Worm (Caenorhabditis elegans) whole organism, L3 larva: ENCODE measurements around the gene idpc-5.
A peak's percentile ranks its signal among the peaks of the same experiment; 100 is the strongest.

Experiments
- R02D3.7 ChIP-seq: fragments of 150-350 bp; optimal IDR thresholded peaks from 2 replicates; lab custom pipeline; 2014; ENCODE audit warnings: missing biosample characterization, missing genetic modification characterization
- ZK546.5 ChIP-seq: sonication (generic microtip); optimal IDR thresholded peaks from 2 replicates; lab custom pipeline; 2017; ENCODE audit warnings: missing biosample characterization, missing genetic modification characterization
- ama-1 ChIP-seq: fragments of 150-350 bp; optimal IDR thresholded peaks from 2 replicates; lab custom pipeline; 2018
- ceh-28 ChIP-seq: fragments of 150-350 bp; optimal IDR thresholded peaks from 2 replicates; lab custom pipeline; 2014; ENCODE audit warnings: missing biosample characterization, missing genetic modification reagents, missing genetic modification characterization
- ceh-82 ChIP-seq: fragments of 150-350 bp; optimal IDR thresholded peaks from 2 replicates; lab custom pipeline; 2014; ENCODE audit warnings: missing biosample characterization, missing genetic modification characterization
- ceh-9 ChIP-seq: sonication (generic microtip); optimal IDR thresholded peaks from 2 replicates; lab custom pipeline; 2018; ENCODE audit warnings: missing biosample characterization, missing genetic modification characterization
- daf-12 ChIP-seq: fragments of 150-350 bp; optimal IDR thresholded peaks from 2 replicates; lab custom pipeline; 2014; ENCODE audit warnings: missing biosample characterization, missing genetic modification reagents, missing genetic modification characterization
- egl-5 ChIP-seq: fragments of 150-350 bp; optimal IDR thresholded peaks from 2 replicates; lab custom pipeline; 2017; ENCODE audit warnings: missing biosample characterization, missing genetic modification reagents, missing genetic modification characterization, inconsistent platforms
- elt-1 ChIP-seq: fragments of 150-350 bp; optimal IDR thresholded peaks from 2 replicates; lab custom pipeline; 2014; ENCODE audit warnings: missing biosample characterization, missing genetic modification characterization
- elt-3 ChIP-seq, 3 experiments: fragments of 150-350 bp in 1 of 3; sonication (generic microtip) in 2 of 3; optimal IDR thresholded peaks; 2 replicates in 2 of 3; 4 replicates in 1 of 3; lab custom pipeline; 2014 to 2017; ENCODE audit warnings: missing biosample characterization in 3 of 3, missing genetic modification characterization in 3 of 3
- eor-1 ChIP-seq, 2 experiments: fragments of 150-350 bp; optimal IDR thresholded peaks; 2 replicates each; lab custom pipeline; 2014 to 2018; ENCODE audit warnings: missing biosample characterization in 2 of 2, missing genetic modification characterization in 2 of 2
- fkh-10 ChIP-seq: sonication (generic microtip); optimal IDR thresholded peaks from 2 replicates; lab custom pipeline; 2017; ENCODE audit warnings: missing biosample characterization, missing genetic modification reagents, missing genetic modification characterization
- fkh-2 ChIP-seq: fragments of 150-350 bp; optimal IDR thresholded peaks from 2 replicates; lab custom pipeline; 2014; ENCODE audit warnings: missing biosample characterization, missing genetic modification reagents, missing genetic modification characterization
- fos-1 ChIP-seq: fragments of 150-350 bp; optimal IDR thresholded peaks from 2 replicates; lab custom pipeline; 2014; ENCODE audit warnings: missing biosample characterization, missing genetic modification characterization
- jun-1 ChIP-seq: fragments of 150-350 bp; optimal IDR thresholded peaks from 2 replicates; lab custom pipeline; 2014; ENCODE audit warnings: missing biosample characterization, missing genetic modification reagents, missing genetic modification characterization
- lin-15B ChIP-seq: fragments of 150-350 bp; optimal IDR thresholded peaks from 2 replicates; lab custom pipeline; 2014; ENCODE audit warnings: missing biosample characterization, missing genetic modification characterization
- lsy-12 ChIP-seq: sonication (generic microtip); optimal IDR thresholded peaks from 2 replicates; lab custom pipeline; 2016; ENCODE audit warnings: mild to moderate bottlenecking, missing genetic modification characterization, missing compliant biosample characterization
- mdl-1 ChIP-seq: fragments of 150-350 bp; optimal IDR thresholded peaks from 2 replicates; lab custom pipeline; 2014; ENCODE audit warnings: missing biosample characterization, missing genetic modification characterization
- mml-1 ChIP-seq: fragments of 150-350 bp; sonication (generic microtip); optimal IDR thresholded peaks from 3 replicates; lab custom pipeline; 2014; ENCODE audit warnings: missing biosample characterization, missing genetic modification characterization
- nfya-1 ChIP-seq: sonication (generic microtip); optimal IDR thresholded peaks from 2 replicates; lab custom pipeline; 2017; ENCODE audit warnings: missing genetic modification characterization, mild to moderate bottlenecking, missing compliant biosample characterization, antibody characterized with exemption, moderate library complexity; ENCODE audit not compliant: insufficient read depth
- nhr-11 ChIP-seq: fragments of 150-350 bp; optimal IDR thresholded peaks from 2 replicates; lab custom pipeline; 2014; ENCODE audit warnings: missing biosample characterization, missing genetic modification characterization
- nhr-12 ChIP-seq: fragments of 150-350 bp; optimal IDR thresholded peaks from 2 replicates; lab custom pipeline; 2014; ENCODE audit warnings: missing biosample characterization, missing genetic modification characterization
- nhr-23 ChIP-seq: fragments of 150-350 bp; optimal IDR thresholded peaks from 2 replicates; lab custom pipeline; 2014; ENCODE audit warnings: missing biosample characterization, missing genetic modification reagents, missing genetic modification characterization
- nhr-237 ChIP-seq: fragments of 150-350 bp; optimal IDR thresholded peaks from 2 replicates; lab custom pipeline; 2014; ENCODE audit warnings: missing biosample characterization, missing genetic modification characterization
- nhr-28 ChIP-seq: fragments of 150-350 bp; optimal IDR thresholded peaks from 2 replicates; lab custom pipeline; 2014; ENCODE audit warnings: missing biosample characterization, missing genetic modification characterization
- nhr-43 ChIP-seq: sonication (generic microtip); optimal IDR thresholded peaks from 2 replicates; lab custom pipeline; 2016; ENCODE audit warnings: mild to moderate bottlenecking, missing genetic modification characterization, missing compliant biosample characterization; ENCODE audit not compliant: poor library complexity, severe bottlenecking
- nhr-67 ChIP-seq: fragments of 150-350 bp; optimal IDR thresholded peaks from 2 replicates; lab custom pipeline; 2014; ENCODE audit warnings: missing biosample characterization, missing genetic modification characterization
- nhr-77 ChIP-seq: fragments of 150-350 bp; optimal IDR thresholded peaks from 2 replicates; lab custom pipeline; 2014; ENCODE audit warnings: missing biosample characterization, missing genetic modification characterization
- pha-4 ChIP-seq: fragments of 150-350 bp; optimal IDR thresholded peaks from 2 replicates; lab custom pipeline; 2014; ENCODE audit warnings: missing biosample characterization, missing genetic modification reagents, missing genetic modification characterization
- pqm-1 ChIP-seq: fragments of 150-350 bp; optimal IDR thresholded peaks from 2 replicates; lab custom pipeline; 2017; ENCODE audit warnings: missing biosample characterization, missing genetic modification characterization, inconsistent platforms
- sea-2 ChIP-seq: fragments of 150-350 bp; sonication (generic microtip); optimal IDR thresholded peaks from 4 replicates; lab custom pipeline; 2014; ENCODE audit warnings: missing biosample characterization, missing genetic modification reagents, missing genetic modification characterization
- skn-1 ChIP-seq: fragments of 150-350 bp; optimal IDR thresholded peaks from 2 replicates; lab custom pipeline; 2014; ENCODE audit warnings: missing biosample characterization, missing genetic modification characterization
- snpc-4 ChIP-seq: fragments of 150-350 bp; optimal IDR thresholded peaks from 2 replicates; lab custom pipeline; 2014; ENCODE audit warnings: missing biosample characterization, missing genetic modification characterization
- tbx-2 ChIP-seq: sonication (generic microtip); optimal IDR thresholded peaks from 2 replicates; lab custom pipeline; 2016; ENCODE audit warnings: mild to moderate bottlenecking, missing genetic modification characterization, missing compliant biosample characterization
- unc-39 ChIP-seq: sonication (generic microtip); optimal IDR thresholded peaks from 4 replicates; lab custom pipeline; 2017; ENCODE audit warnings: missing biosample characterization, missing genetic modification characterization
- unc-62 ChIP-seq: fragments of 150-350 bp; sonication (generic microtip); optimal IDR thresholded peaks from 4 replicates; lab custom pipeline; 2014; ENCODE audit warnings: missing biosample characterization, missing genetic modification reagents, missing genetic modification characterization
- zag-1 ChIP-seq: fragments of 150-350 bp; optimal IDR thresholded peaks from 2 replicates; lab custom pipeline; 2014; ENCODE audit warnings: missing biosample characterization, missing genetic modification characterization
- ztf-11 ChIP-seq: fragments of 150-350 bp; optimal IDR thresholded peaks from 2 replicates; lab custom pipeline; 2014; ENCODE audit warnings: missing biosample characterization, missing genetic modification characterization
- ztf-4 ChIP-seq: fragments of 150-350 bp; optimal IDR thresholded peaks from 2 replicates; lab custom pipeline; 2014; ENCODE audit warnings: missing biosample characterization, missing genetic modification characterization

idpc-5 gene

ce11 chrV:9616130-9616529 is 6.6 kb downstream of the idpc-5 start:
- TF ChIP-seq pqm-1 (tag; lab: Kevin White, UChicago) (no peak), nhr-11 (tag; lab: Kevin White, UChicago) (no peak), skn-1 (no peak), sea-2 (GFP tag; lab: Kevin White, UChicago) (no peak), fkh-10 (no peak), lsy-12 (tag; lab: Kevin White, UChicago) (no peak), zag-1 (tag; lab: Kevin White, UChicago) (no peak), nhr-77 (tag; lab: Kevin White, UChicago) (no peak), ceh-9 (tag; lab: Kevin White, UChicago) (no peak), jun-1 (tag; lab: Kevin White, UChicago) (no peak), elt-1 (tag; lab: Kevin White, UChicago) (no peak), mdl-1 (tag; lab: Kevin White, UChicago) (no peak)

- no peak for TF ChIP-seq unc-39 (tag; lab: Kevin White, UChicago)
- TF ChIP-seq snpc-4 (tag; lab: Kevin White, UChicago) = no peak
- TF ChIP-seq mml-1 = no peak
- TF ChIP-seq pha-4 (tag; lab: Kevin White, UChicago) = peak; percentile 42
- TF ChIP-seq, all 47 proteins: peak for 1
Observed at ce11 chrV:9615725-9616124, 7.0 kb downstream of the idpc-5 start, which contains the start of gene pqn-63. pqn-63 (plus strand) TSS chrV:9616031.

ce11 chrV:9609217-9609616 is 13.5 kb downstream of the idpc-5 start:
- TF ChIP-seq ceh-28 (tag; lab: Kevin White, UChicago) = no peak

- TF ChIP-seq snpc-4 (tag; lab: Kevin White, UChicago) (no peak), daf-12 (tag; lab: Kevin White, UChicago) (no peak), lin-15B (no peak), fos-1 (tag; lab: Kevin White, UChicago) (no peak), pqm-1 (tag; lab: Kevin White, UChicago) (no peak), elt-3 (tag; optimal IDR thresholded peaks at IDR 0.05; lab: Kevin White, UChicago) (no peak), nhr-28 (tag; lab: Kevin White, UChicago) (no peak), tbx-2 (no peak), fkh-2 (tag; lab: Kevin White, UChicago) (no peak), ceh-9 (tag; lab: Kevin White, UChicago) (no peak), eor-1 (tag; optimal IDR thresholded peaks at IDR 0.05; lab: Kevin White, UChicago) (no peak), ama-1 (lab: Kevin White, UChicago) (no peak), zag-1 (tag; lab: Kevin White, UChicago) (no peak), mdl-1 (tag; lab: Kevin White, UChicago) (no peak), R02D3.7 (tag; lab: Kevin White, UChicago) (no peak), jun-1 (tag; lab: Kevin White, UChicago) (no peak), pha-4 (tag; lab: Kevin White, UChicago) (no peak), egl-5 (tag; lab: Kevin White, UChicago) (no peak), fkh-10 (no peak)
Observed at ce11 chrV:9608256-9608655, 14.5 kb downstream of the idpc-5 start, which contains the start of gene dop-2. dop-2 (plus strand) TSS chrV:9608556.

ce11 chrV:9590317-9590716 is 32.4 kb downstream of the idpc-5 start, which contains the start of gene K09G1.2:
K09G1.2 (plus strand) TSS chrV:9590617.
- TF ChIP-seq nhr-237 (tag; lab: Kevin White, UChicago) = no peak

- TF ChIP-seq nhr-23 (tag; lab: Kevin White, UChicago) = peak; percentile 54
- TF ChIP-seq nhr-11 (tag; lab: Kevin White, UChicago) = no peak
- TF ChIP-seq nhr-43 = peak; percentile 13
Observed at ce11 chrV:9588574-9588973, 34.2 kb downstream of the idpc-5 start.

- TF ChIP-seq nfya-1 (tag; lab: Kevin White, UChicago) (no peak), ama-1 (lab: Kevin White, UChicago) (no peak), ZK546.5 (tag; lab: Kevin White, UChicago) (no peak), nhr-77 (tag; lab: Kevin White, UChicago) (no peak), unc-62 (GFP tag; lab: Kevin White, UChicago) (no peak), nhr-12 (tag; lab: Kevin White, UChicago) (no peak), ztf-11 (tag; lab: Kevin White, UChicago) (no peak), nhr-67 (tag; lab: Kevin White, UChicago) (no peak), eor-1 (tag; optimal IDR thresholded peaks at IDR 0.05; lab: Kevin White, UChicago) (no peak), ztf-4 (tag; lab: Kevin White, UChicago) (no peak), ceh-82 (tag; lab: Kevin White, UChicago) (no peak)
Observed at ce11 chrV:9587619-9588018, 35.1 kb downstream of the idpc-5 start.
